Fruit fly (Drosophila melanogaster) whole organism, adult: ENCODE measurements around the gene CG11373.

Experiments used
- CG14711 ChIP-seq: fragments of 200-800 bp; sonication (Bioruptor generic); optimal IDR thresholded peaks from 2 replicates; lab custom pipeline; 2018; ENCODE audit warnings: missing biosample characterization, mild to moderate bottlenecking, missing genetic modification characterization, moderate library complexity
- CG5204 ChIP-seq: fragments of 200-800 bp; sonication (Bioruptor generic); optimal IDR thresholded peaks from 2 replicates; lab custom pipeline; 2016; ENCODE audit warnings: missing biosample characterization, missing genetic modification characterization
- CG7045 ChIP-seq: fragments of 200-800 bp; sonication (Bioruptor generic); optimal IDR thresholded peaks from 2 replicates; lab custom pipeline; 2017; ENCODE audit warnings: missing biosample characterization, mild to moderate bottlenecking, missing genetic modification characterization
- Crg-1 ChIP-seq: fragments of 200-800 bp; sonication (Bioruptor generic); optimal IDR thresholded peaks from 2 replicates; lab custom pipeline; 2016; ENCODE audit warnings: missing biosample characterization, missing genetic modification characterization
- Hr96 ChIP-seq: fragments of 200-800 bp; sonication (Bioruptor generic); optimal IDR thresholded peaks from 2 replicates; lab custom pipeline; 2016; ENCODE audit warnings: missing biosample characterization, missing genetic modification characterization
- Mnt ChIP-seq: fragments of 200-800 bp; sonication (Bioruptor generic); optimal IDR thresholded peaks from 2 replicates; lab custom pipeline; 2016; ENCODE audit warnings: missing biosample characterization, mild to moderate bottlenecking, missing genetic modification characterization
- bab1 ChIP-seq: fragments of 200-800 bp; sonication (Bioruptor generic); optimal IDR thresholded peaks from 3 replicates; lab custom pipeline; 2019; ENCODE audit warnings: missing biosample characterization, mild to moderate bottlenecking, missing genetic modification characterization, moderate library complexity
- cic ChIP-seq: fragments of 200-800 bp; sonication (Bioruptor generic); optimal IDR thresholded peaks from 2 replicates; lab custom pipeline; 2017; ENCODE audit warnings: missing biosample characterization, mild to moderate bottlenecking, missing genetic modification characterization, moderate library complexity
- tj ChIP-seq: fragments of 200-800 bp; sonication (Bioruptor generic); optimal IDR thresholded peaks from 3 replicates; lab custom pipeline; 2017; ENCODE audit warnings: missing biosample characterization, mild to moderate bottlenecking, missing genetic modification characterization, moderate library complexity

DNA sequence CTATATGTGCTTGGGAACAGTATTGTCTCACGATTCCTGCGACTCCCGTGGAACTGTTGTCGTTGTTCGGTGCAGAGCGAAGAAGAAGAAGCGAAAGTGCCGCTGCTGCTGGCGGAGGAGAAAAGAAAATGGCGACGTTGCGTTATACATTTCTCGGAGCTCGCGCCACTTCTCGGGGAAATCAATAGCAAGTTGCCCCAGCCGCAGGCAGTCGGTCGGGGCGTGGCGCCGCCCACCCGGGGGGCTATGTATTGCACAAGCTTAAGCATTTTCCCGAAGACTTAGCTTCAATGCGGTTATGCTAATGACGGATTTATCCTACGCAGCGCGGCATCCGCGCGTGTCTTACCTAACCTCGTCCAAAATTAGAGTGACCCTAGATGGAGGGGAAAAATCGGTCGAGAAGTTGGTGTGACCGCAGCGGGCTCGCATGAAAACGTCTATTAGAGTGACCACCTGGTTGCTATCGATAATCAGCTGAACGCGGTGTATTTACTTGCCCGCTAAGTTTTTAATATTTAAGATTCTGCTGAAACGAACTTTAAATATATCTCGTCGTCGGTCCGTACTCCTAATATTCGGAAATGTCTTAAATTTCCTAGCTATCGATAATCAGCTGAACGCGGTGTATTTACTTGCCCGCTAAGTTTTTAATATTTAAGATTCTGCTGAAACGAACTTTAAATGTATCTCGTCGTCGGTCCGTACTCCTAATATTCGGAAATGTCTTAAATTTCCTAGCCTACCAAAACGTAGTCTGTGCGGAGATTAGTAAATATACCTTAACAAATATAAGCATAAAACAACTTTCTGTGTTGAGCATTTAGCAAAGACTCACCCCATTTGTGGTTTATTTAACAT, 47.6 kb upstream of the CG11373 start, which contains the start of gene Rm62:
- TF ChIP-seq Hr96 (GFP tag; lab: Kevin White, UChicago) (no peak), cic (GFP tag; lab: Kevin White, UChicago) (no peak), CG14711 (tag; lab: Kevin White, UChicago) (no peak), Mnt (GFP tag; lab: Kevin White, UChicago) (no peak), CG5204 (no peak), bab1 (GFP tag; lab: Kevin White, UChicago) (peak; percentile 45), CG7045 (GFP tag; lab: Kevin White, UChicago) (no peak), tj (GFP tag; lab: Kevin White, UChicago) (peak; percentile 9), Crg-1 (no peak)
